Worm (Caenorhabditis elegans) whole organism, midembryonic: Measurements from ENCODE around the gene iglr-2.
"Not testable (repeated sequence)": the region's sequence is repeated elsewhere in the genome, so short reads cannot be mapped to it uniquely, and the experiment has no call there.

Experiments
- T22C8.4 ChIP-seq: fragments of 200-800 bp; sonication (Bioruptor generic); IDR thresholded peaks from 2 replicates; pipeline ENCODE4 v1.3.6; 2022; ENCODE audit warnings: missing genetic modification characterization, missing compliant biosample characterization
- cog-1 ChIP-seq: sonication (generic microtip); optimal IDR thresholded peaks from 2 replicates; lab custom pipeline; 2016; ENCODE audit warnings: missing genetic modification characterization, missing compliant biosample characterization
- flt-1 ChIP-seq: fragments of 200-800 bp; sonication (Bioruptor generic); IDR thresholded peaks from 2 replicates; pipeline ENCODE4 v1.3.6; 2022; ENCODE audit warnings: missing genetic modification characterization, missing compliant biosample characterization
- klf-2 ChIP-seq: fragments of 200-800 bp; sonication (Bioruptor generic); conservative IDR thresholded peaks from 2 replicates; pipeline ENCODE4 v1.3.6; 2022; ENCODE audit warnings: missing genetic modification reagents, missing genetic modification characterization, missing compliant biosample characterization
- med-1 ChIP-seq: sonication (generic microtip); optimal IDR thresholded peaks from 2 replicates; lab custom pipeline; 2017; ENCODE audit warnings: missing genetic modification characterization, mild to moderate bottlenecking, missing compliant biosample characterization, antibody characterized with exemption, missing genetic modification reagents; ENCODE audit not compliant: insufficient read depth
- tab-1 ChIP-seq: fragments of 200-800 bp; sonication (Bioruptor generic); IDR thresholded peaks from 2 replicates; pipeline ENCODE4 v1.3.6; 2022; ENCODE audit warnings: missing genetic modification characterization, missing compliant biosample characterization
- ztf-23 ChIP-seq: fragments of 200-800 bp; sonication (Bioruptor generic); IDR thresholded peaks from 2 replicates; pipeline ENCODE4 v1.3.6; 2022; ENCODE audit warnings: missing genetic modification reagents, missing genetic modification characterization, missing compliant biosample characterization
- ztf-29 ChIP-seq: fragments of 200-800 bp; sonication (Bioruptor generic); IDR thresholded peaks from 2 replicates; pipeline ENCODE4 v1.3.6; 2022; ENCODE audit warnings: missing genetic modification reagents, missing genetic modification characterization, missing compliant biosample characterization

ce11 chrIII:8347822-8348221, 16.7 kb upstream of the iglr-2 start, which contains the start of gene clc-29:
- not testable (repeated sequence) for TF ChIP-seq ztf-23 (GFP tag; lab: Robert Waterston, UW); med-1; flt-1 (GFP tag; lab: Robert Waterston, UW); tab-1 (GFP tag; lab: Robert Waterston, UW); cog-1 (tag; lab: Kevin White, UChicago); T22C8.4 (GFP tag; lab: Robert Waterston, UW); ztf-29 (GFP tag; lab: Robert Waterston, UW); klf-2 (GFP tag; lab: Robert Waterston, UW)
